Fruit fly (Drosophila melanogaster) ovary, adult (tissue): ENCODE measurements around the gene shams.

ENCODE experiments used
- CG17801 ChIP-seq: fragments of 200-800 bp; optimal IDR thresholded peaks from 2 replicates; lab custom pipeline; 2019; ENCODE audit warnings: missing biosample characterization, mild to moderate bottlenecking, missing genetic modification characterization, moderate library complexity; ENCODE audit not compliant: partially characterized antibody

The shams gene

dm6 chr3R:25027281-25028219 is 46.9 kb downstream of the shams start:
- TF ChIP-seq CG17801, result no peak

dm6 chr3R:25024895-25025557 is 49.4 kb downstream of the shams start, which contains the start of the genes EMC6 and Hr96:
EMC6 (minus strand) TSS chr3R:25025017.
Hr96 (plus strand) TSS chr3R:25025235.
- TF ChIP-seq CG17801, result peak; percentile 93

- TF ChIP-seq CG17801, result no peak
These were observed 51.4 kb downstream of the shams start, which contains the start of gene beta4GalT7 for dm6 chr3R:25023056-25023455. beta4GalT7 (plus strand) TSS chr3R:25023256.
